Fruit fly (Drosophila melanogaster) whole organism, embryonic: Measurements from ENCODE around the gene Sf3a2.

Experiments
- Atf3 ChIP-seq: fragments of 200-800 bp; sonication (Bioruptor generic); optimal IDR thresholded peaks from 3 replicates; lab custom pipeline; 2016; ENCODE audit warnings: missing biosample characterization, missing genetic modification characterization
- Awh ChIP-seq: fragments of 200-800 bp; sonication (Bioruptor generic); IDR thresholded peaks from 2 replicates; pipeline ENCODE4, ENCODE4 v1.3.6; 2022; ENCODE audit warnings: missing biosample characterization, missing genetic modification characterization
- B-H2 ChIP-seq: fragments of 200-800 bp; sonication (Bioruptor generic); optimal IDR thresholded peaks from 2 replicates; lab custom pipeline; 2018; ENCODE audit warnings: missing biosample characterization, mild to moderate bottlenecking, missing genetic modification characterization
- CG10209 ChIP-seq: fragments of 200-800 bp; sonication (Bioruptor generic); optimal IDR thresholded peaks from 3 replicates; lab custom pipeline; 2017; ENCODE audit warnings: missing biosample characterization, mild to moderate bottlenecking, missing genetic modification characterization, missing genetic modification reagents
- CG10654 ChIP-seq: fragments of 200-800 bp; sonication (Bioruptor generic); optimal IDR thresholded peaks from 2 replicates; lab custom pipeline; 2016; ENCODE audit warnings: missing biosample characterization, missing genetic modification characterization
- CG12104 ChIP-seq: fragments of 200-800 bp; sonication (Bioruptor generic); optimal IDR thresholded peaks from 3 replicates; lab custom pipeline; 2016; ENCODE audit warnings: missing biosample characterization, missing genetic modification characterization
- CG13424 ChIP-seq: fragments of 200-800 bp; sonication (Bioruptor generic); optimal IDR thresholded peaks from 2 replicates; lab custom pipeline; 2019; ENCODE audit warnings: missing biosample characterization, mild to moderate bottlenecking, missing genetic modification characterization, moderate library complexity
- CG13894 ChIP-seq: fragments of 200-800 bp; sonication (Bioruptor generic); optimal IDR thresholded peaks from 3 replicates; lab custom pipeline; 2018; ENCODE audit warnings: missing biosample characterization, mild to moderate bottlenecking, missing genetic modification characterization, moderate library complexity
- CG15696 ChIP-seq: fragments of 200-800 bp; sonication (Bioruptor generic); optimal IDR thresholded peaks from 2 replicates; lab custom pipeline; 2019; ENCODE audit warnings: missing biosample characterization, mild to moderate bottlenecking, missing genetic modification characterization, moderate library complexity
- CG1602 ChIP-seq: fragments of 200-800 bp; sonication (Bioruptor generic); optimal IDR thresholded peaks from 3 replicates; lab custom pipeline; 2016; ENCODE audit warnings: missing biosample characterization, missing genetic modification characterization
- CG1603 ChIP-seq: fragments of 200-800 bp; sonication (Bioruptor generic); optimal IDR thresholded peaks from 2 replicates; lab custom pipeline; 2019; ENCODE audit warnings: missing biosample characterization, mild to moderate bottlenecking, missing genetic modification characterization, moderate library complexity
- CG18476 ChIP-seq: fragments of 200-800 bp; sonication (Bioruptor generic); optimal IDR thresholded peaks from 2 replicates; lab custom pipeline; 2016; ENCODE audit warnings: missing biosample characterization, mild to moderate bottlenecking, missing genetic modification characterization
- CG2120 ChIP-seq: fragments of 200-800 bp; sonication (Bioruptor generic); optimal IDR thresholded peaks from 3 replicates; lab custom pipeline; 2016; ENCODE audit warnings: missing biosample characterization, missing genetic modification characterization
- CG2199 ChIP-seq: fragments of 200-800 bp; sonication (Bioruptor generic); IDR thresholded peaks from 3 replicates; pipeline ENCODE4 v1.3.6; 2022; ENCODE audit warnings: missing biosample characterization, missing genetic modification characterization
- CG2712 ChIP-seq: fragments of 200-800 bp; optimal IDR thresholded peaks from 3 replicates; lab custom pipeline; 2019; ENCODE audit warnings: missing biosample characterization, mild to moderate bottlenecking, missing genetic modification characterization, moderate library complexity
- CG31365 ChIP-seq: fragments of 200-800 bp; sonication (Bioruptor generic); optimal IDR thresholded peaks from 2 replicates; lab custom pipeline; 2018; ENCODE audit warnings: missing biosample characterization, mild to moderate bottlenecking, missing genetic modification characterization
- CG3407 ChIP-seq: fragments of 200-800 bp; sonication (Bioruptor generic); optimal IDR thresholded peaks from 2 replicates; lab custom pipeline; 2018; ENCODE audit warnings: missing biosample characterization, mild to moderate bottlenecking, missing genetic modification characterization
- CG34224 ChIP-seq: fragments of 200-800 bp; sonication (Bioruptor generic); IDR thresholded peaks from 3 replicates; pipeline ENCODE4 v1.3.6; 2022; ENCODE audit warnings: missing biosample characterization, missing genetic modification characterization; ENCODE audit not compliant: partially characterized antibody
- CG3838 ChIP-seq: fragments of 200-800 bp; sonication (Bioruptor generic); optimal IDR thresholded peaks from 3 replicates; lab custom pipeline; 2016; ENCODE audit warnings: missing biosample characterization, missing genetic modification characterization
- CG6791 ChIP-seq: fragments of 200-800 bp; sonication (Bioruptor generic); IDR thresholded peaks from 3 replicates; pipeline ENCODE4 v1.3.6; 2022; ENCODE audit warnings: missing biosample characterization, missing genetic modification characterization; ENCODE audit not compliant: partially characterized antibody
- CG7745 ChIP-seq: fragments of 200-800 bp; sonication (Bioruptor generic); optimal IDR thresholded peaks from 2 replicates; lab custom pipeline; 2018; ENCODE audit warnings: missing biosample characterization, mild to moderate bottlenecking, missing genetic modification characterization, moderate library complexity
- CG8359 ChIP-seq: fragments of 200-800 bp; sonication (Bioruptor generic); optimal IDR thresholded peaks from 2 replicates; lab custom pipeline; 2017; ENCODE audit warnings: missing biosample characterization, mild to moderate bottlenecking, missing genetic modification characterization, borderline replicate concordance
- CG9876 ChIP-seq: fragments of 200-800 bp; sonication (Bioruptor generic); optimal IDR thresholded peaks from 2 replicates; lab custom pipeline; 2016; ENCODE audit warnings: missing biosample characterization, missing genetic modification characterization
- CkIIα-i1 ChIP-seq: fragments of 200-800 bp; sonication (Bioruptor generic); IDR thresholded peaks from 2 replicates; pipeline ENCODE4 v1.3.6; 2022; ENCODE audit warnings: missing biosample characterization, missing genetic modification characterization
- Doc3 ChIP-seq: fragments of 200-800 bp; sonication (Bioruptor generic); IDR thresholded peaks from 3 replicates; pipeline ENCODE4 v1.3.6; 2022; ENCODE audit warnings: missing biosample characterization, missing genetic modification characterization; ENCODE audit not compliant: partially characterized antibody
- Ets97D ChIP-seq: fragments of 200-800 bp; sonication (Bioruptor generic); optimal IDR thresholded peaks from 3 replicates; lab custom pipeline; 2016; ENCODE audit warnings: missing biosample characterization, missing genetic modification characterization
- H2.0 ChIP-seq: fragments of 200-800 bp; sonication (Bioruptor generic); IDR thresholded peaks from 2 replicates; pipeline ENCODE4 v1.3.6; 2022; ENCODE audit warnings: missing biosample characterization, missing genetic modification characterization
- HHEX ChIP-seq: fragments of 200-800 bp; sonication (Bioruptor generic); optimal IDR thresholded peaks from 3 replicates; lab custom pipeline; 2017; ENCODE audit warnings: missing biosample characterization, mild to moderate bottlenecking, missing genetic modification characterization, missing genetic modification reagents
- HLH3B ChIP-seq: fragments of 200-800 bp; sonication (Bioruptor generic); IDR thresholded peaks from 2 replicates; pipeline ENCODE4 v1.3.6; 2022; ENCODE audit warnings: missing biosample characterization, missing genetic modification characterization
- Lhr ChIP-seq: fragments of 200-800 bp; sonication (Bioruptor generic); optimal IDR thresholded peaks from 3 replicates; lab custom pipeline; 2017; ENCODE audit warnings: mild to moderate bottlenecking, missing biosample characterization, missing genetic modification reagents, missing genetic modification characterization
- Nf-YA ChIP-seq: fragments of 200-800 bp; sonication (Bioruptor generic); IDR thresholded peaks from 2 replicates; pipeline ENCODE4 v1.3.6; 2022; ENCODE audit warnings: missing biosample characterization, missing genetic modification characterization
- Ravus ChIP-seq: fragments of 200-800 bp; sonication (Bioruptor generic); IDR thresholded peaks from 2 replicates; pipeline ENCODE4 v1.3.6; 2022; ENCODE audit warnings: missing biosample characterization, missing genetic modification characterization
- Rx ChIP-seq: fragments of 200-800 bp; sonication (Bioruptor generic); IDR thresholded peaks from 2 replicates; pipeline ENCODE4 v1.3.6; 2022; ENCODE audit warnings: missing biosample characterization, missing genetic modification characterization
- Xbp1 ChIP-seq: fragments of 200-800 bp; sonication (Bioruptor generic); optimal IDR thresholded peaks from 3 replicates; lab custom pipeline; 2016; ENCODE audit warnings: missing biosample characterization, mild to moderate bottlenecking, missing genetic modification characterization
- bab2 ChIP-seq: fragments of 200-800 bp; sonication (Bioruptor generic); optimal IDR thresholded peaks from 2 replicates; lab custom pipeline; 2016; ENCODE audit warnings: missing biosample characterization, missing genetic modification characterization
- cad ChIP-seq: fragments of >200 bp; optimal IDR thresholded peaks from 2 replicates; lab custom pipeline; 2017; ENCODE audit warnings: missing biosample characterization, missing genetic modification characterization
- chm ChIP-seq: fragments of 200-800 bp; sonication (Bioruptor generic); IDR thresholded peaks from 2 replicates; pipeline ENCODE4 v1.3.6; 2022; ENCODE audit warnings: missing biosample characterization, missing genetic modification characterization
- ci ChIP-seq: fragments of 200-800 bp; sonication (Bioruptor generic); IDR thresholded peaks from 3 replicates; pipeline ENCODE4 v1.3.6; 2022; ENCODE audit warnings: missing biosample characterization, missing genetic modification characterization
- cwo ChIP-seq: fragments of 200-800 bp; sonication (Bioruptor generic); optimal IDR thresholded peaks from 3 replicates; lab custom pipeline; 2017; ENCODE audit warnings: missing biosample characterization, missing genetic modification characterization, mild to moderate bottlenecking, moderate library complexity, missing genetic modification reagents
- eve ChIP-seq, 2 experiments: fragments of >200 bp; optimal IDR thresholded peaks; 2 replicates each; lab custom pipeline; 2017; ENCODE audit warnings: missing biosample characterization in 2 of 2, missing genetic modification characterization in 2 of 2
- fd64A ChIP-seq: fragments of 200-800 bp; sonication (Bioruptor generic); optimal IDR thresholded peaks from 3 replicates; lab custom pipeline; 2018; ENCODE audit warnings: missing biosample characterization, mild to moderate bottlenecking, missing genetic modification characterization
- kah ChIP-seq: fragments of 200-800 bp; sonication (Bioruptor generic); optimal IDR thresholded peaks from 2 replicates; lab custom pipeline; 2018; ENCODE audit warnings: missing biosample characterization, mild to moderate bottlenecking, missing genetic modification characterization
- nau ChIP-seq: fragments of 200-800 bp; sonication (Bioruptor generic); optimal IDR thresholded peaks from 3 replicates; lab custom pipeline; 2017; ENCODE audit warnings: missing biosample characterization, mild to moderate bottlenecking, missing genetic modification characterization, missing genetic modification reagents
- nerfin-2 ChIP-seq: fragments of 200-800 bp; sonication (Bioruptor generic); IDR thresholded peaks from 2 replicates; pipeline ENCODE4 v1.3.6; 2022; ENCODE audit warnings: missing biosample characterization, missing genetic modification characterization; ENCODE audit not compliant: partially characterized antibody
- nom ChIP-seq: fragments of 200-800 bp; sonication (Bioruptor generic); optimal IDR thresholded peaks from 2 replicates; lab custom pipeline; 2017; ENCODE audit warnings: missing biosample characterization, missing genetic modification characterization, mild to moderate bottlenecking, moderate library complexity, missing genetic modification reagents
- pb ChIP-seq: fragments of 200-800 bp; sonication (Bioruptor generic); optimal IDR thresholded peaks from 3 replicates; lab custom pipeline; 2016; ENCODE audit warnings: missing biosample characterization, missing genetic modification characterization
- ro ChIP-seq: fragments of 200-800 bp; sonication (Bioruptor generic); IDR thresholded peaks from 2 replicates; pipeline ENCODE4 v1.3.6; 2022; ENCODE audit warnings: missing biosample characterization, missing genetic modification characterization
- run ChIP-seq: fragments of 200-800 bp; sonication (Bioruptor generic); optimal IDR thresholded peaks from 3 replicates; lab custom pipeline; 2018; ENCODE audit warnings: missing biosample characterization, mild to moderate bottlenecking, missing genetic modification characterization
- salm ChIP-seq: fragments of 200-800 bp; sonication (Bioruptor generic); optimal IDR thresholded peaks from 2 replicates; lab custom pipeline; 2018; ENCODE audit warnings: missing biosample characterization, mild to moderate bottlenecking, missing genetic modification characterization
- sug ChIP-seq: fragments of 200-800 bp; optimal IDR thresholded peaks from 2 replicates; lab custom pipeline; 2019; ENCODE audit warnings: missing biosample characterization, mild to moderate bottlenecking, missing genetic modification characterization, moderate library complexity
- usp ChIP-seq: fragments of >200 bp; optimal IDR thresholded peaks from 2 replicates; lab custom pipeline; 2017; ENCODE audit warnings: missing biosample characterization, missing genetic modification characterization

Sf3a2 gene

dm6 chr3L:12798795-12799311, 15.0 kb downstream of the Sf3a2 start (continued):
- TF ChIP-seq eve (GFP tag; optimal IDR thresholded peaks at IDR 0.05; lab: Kevin White, UChicago): peak in 1 of 2 experiments; percentile 67
- TF ChIP-seq kah (GFP tag; lab: Kevin White, UChicago): no peak
- TF ChIP-seq cad (GFP tag; lab: Kevin White, UChicago): no peak
- TF ChIP-seq CG18476: peak; percentile 15
- TF ChIP-seq CG10209 (GFP tag; lab: Kevin White, UChicago): no peak
- no peak for TF ChIP-seq Awh (GFP tag; lab: Robert Waterston, UW)
- TF ChIP-seq ro (GFP tag; lab: Robert Waterston, UW): no peak
- TF ChIP-seq CG2712: peak; percentile 38
- 0 out of 3 replicates have a peak, but pooled peaks have one; percentile 35 for TF ChIP-seq ci
- TF ChIP-seq HHEX: no peak
- TF ChIP-seq B-H2 (GFP tag; lab: Kevin White, UChicago): no peak
- TF ChIP-seq CG34224 (GFP tag; lab: Robert Waterston, UW): no peak
- peak; percentile 22 for TF ChIP-seq sug (tag; lab: Kevin White, UChicago)
- TF ChIP-seq Nf-YA (GFP tag; lab: Robert Waterston, UW): no peak
- no peak for TF ChIP-seq CG13424 (tag; lab: Kevin White, UChicago)
- no peak for TF ChIP-seq salm (tag; lab: Kevin White, UChicago)
- TF ChIP-seq CG15696 (tag; lab: Kevin White, UChicago): no peak
- no peak for TF ChIP-seq CG3838 (GFP tag; lab: Kevin White, UChicago)
- no peak for TF ChIP-seq CG9876
- TF ChIP-seq HLH3B: no peak
- TF ChIP-seq chm (GFP tag; lab: Robert Waterston, UW): peak; percentile 20; the same call in 1 of the 2 replicates
- no peak for TF ChIP-seq Rx
- no peak for TF ChIP-seq Ravus (GFP tag; lab: Robert Waterston, UW)
- TF ChIP-seq pb (GFP tag; lab: Kevin White, UChicago): no peak
- no peak for TF ChIP-seq bab2 (GFP tag; lab: Kevin White, UChicago)
- TF ChIP-seq CG10654: no peak
- TF ChIP-seq CG1603 (tag; lab: Kevin White, UChicago): peak; percentile 5
- TF ChIP-seq Doc3 (GFP tag; lab: Robert Waterston, UW): no peak
- TF ChIP-seq CG2199 (GFP tag; lab: Robert Waterston, UW): no peak
- TF ChIP-seq Ets97D: no peak
- no peak for TF ChIP-seq CkIIα-i1 (GFP tag; lab: Robert Waterston, UW)
- TF ChIP-seq fd64A (GFP tag; lab: Kevin White, UChicago): no peak
- no peak for TF ChIP-seq usp
- no peak for TF ChIP-seq CG31365 (tag; lab: Kevin White, UChicago)
- TF ChIP-seq Atf3 (GFP tag; lab: Kevin White, UChicago): no peak
- TF ChIP-seq Xbp1 (GFP tag; lab: Kevin White, UChicago): no peak
- peak; percentile 7 for TF ChIP-seq CG2120 (GFP tag; lab: Kevin White, UChicago)
- TF ChIP-seq cwo (GFP tag; lab: Kevin White, UChicago): no peak
- TF ChIP-seq nom (GFP tag; lab: Kevin White, UChicago): peak; percentile 40
- no peak for TF ChIP-seq run
- no peak for TF ChIP-seq CG8359 (GFP tag; lab: Kevin White, UChicago)
- TF ChIP-seq CG6791 (GFP tag; lab: Robert Waterston, UW): no peak
- peak; percentile 27 for TF ChIP-seq CG3407 (GFP tag; lab: Kevin White, UChicago)
- TF ChIP-seq nau (GFP tag; lab: Kevin White, UChicago): no peak
- TF ChIP-seq CG1602: no peak
- TF ChIP-seq CG12104: no peak
- no peak for TF ChIP-seq nerfin-2 (GFP tag; lab: Robert Waterston, UW)
- TF ChIP-seq Lhr (GFP tag; lab: Kevin White, UChicago): no peak
- no peak for TF ChIP-seq CG7745 (tag; lab: Kevin White, UChicago)
- TF ChIP-seq CG13894 (tag; lab: Kevin White, UChicago): no peak
- TF ChIP-seq H2.0 (GFP tag; lab: Robert Waterston, UW): no peak
